Worm (Caenorhabditis elegans): ENCODE results near the gene str-150.

- no peak for TF ChIP-seq ref-1 (GFP tag; conservative IDR thresholded peaks at IDR 0.05)
- TF ChIP-seq flt-1 (GFP tag; IDR thresholded peaks at IDR 0.05): no peak
- TF ChIP-seq ztf-29 (GFP tag; IDR thresholded peaks at IDR 0.05): no peak
- no peak for TF ChIP-seq cog-1 (tag; optimal IDR thresholded peaks at IDR 0.05)
Measured at ce11 chrV:16580424-16580823, 2.6 kb upstream of the str-150 start, which contains the start of gene nhr-271.
